Fruit fly (Drosophila melanogaster): ENCODE results near the gene CG14137.

DNA sequence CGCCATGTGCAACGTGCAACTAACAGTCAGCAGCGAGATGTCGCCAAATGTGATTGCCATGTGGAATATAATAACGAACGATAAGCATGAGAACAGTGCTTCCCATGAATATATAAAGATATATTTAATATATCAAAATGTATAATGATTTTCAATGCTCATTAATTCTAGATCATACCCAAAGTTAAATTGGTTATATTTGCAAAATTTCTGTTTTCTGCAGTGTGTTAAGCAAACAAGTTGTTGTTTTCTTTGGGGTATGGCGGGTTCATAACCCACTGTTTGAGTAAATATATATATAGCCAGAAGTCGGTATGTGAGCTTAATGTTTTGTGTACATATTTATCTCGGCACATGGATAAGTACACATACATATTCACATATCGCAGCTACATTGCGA lies 37.0 kb upstream of the CG14137 start:
- TF ChIP-seq HLH106 (tag; optimal IDR thresholded peaks at IDR 0.05) (no peak), Myc (optimal IDR thresholded peaks at IDR 0.05) (no peak), usp (GFP tag; optimal IDR thresholded peaks at IDR 0.05) (no peak), Hnf4 (GFP tag; optimal IDR thresholded peaks at IDR 0.05) (no peak), CG9705 (GFP tag; optimal IDR thresholded peaks at IDR 0.05) (no peak)
